Fruit fly (Drosophila melanogaster) whole organism, embryonic: Measurements from ENCODE around the gene P58IPK.
A peak's percentile ranks its signal among the peaks of the same experiment; 100 is the strongest.

Experiments
- C15 ChIP-seq: fragments of 200-800 bp; sonication (Bioruptor generic); IDR thresholded peaks from 3 replicates; pipeline ENCODE4 v1.3.6; 2022; ENCODE audit warnings: missing biosample characterization, missing genetic modification characterization
- CG10431 ChIP-seq: fragments of 200-800 bp; sonication (Bioruptor generic); optimal IDR thresholded peaks from 3 replicates; lab custom pipeline; 2018; ENCODE audit warnings: missing biosample characterization, mild to moderate bottlenecking, missing genetic modification characterization
- CG10543 ChIP-seq: fragments of 200-800 bp; sonication (Bioruptor generic); optimal IDR thresholded peaks from 3 replicates; lab custom pipeline; 2017; ENCODE audit warnings: missing biosample characterization, mild to moderate bottlenecking, missing genetic modification characterization, moderate library complexity
- CG10565 ChIP-seq: fragments of 200-800 bp; sonication (Bioruptor generic); optimal IDR thresholded peaks from 3 replicates; lab custom pipeline; 2016; ENCODE audit warnings: missing biosample characterization, mild to moderate bottlenecking, missing genetic modification characterization
- CG13894 ChIP-seq: fragments of 200-800 bp; sonication (Bioruptor generic); optimal IDR thresholded peaks from 3 replicates; lab custom pipeline; 2018; ENCODE audit warnings: missing biosample characterization, mild to moderate bottlenecking, missing genetic modification characterization, moderate library complexity
- CG14014 ChIP-seq: fragments of 200-800 bp; sonication (Bioruptor generic); IDR thresholded peaks from 2 replicates; pipeline ENCODE4 v1.3.6; 2022; ENCODE audit warnings: missing biosample characterization, missing genetic modification characterization
- CG14710 ChIP-seq: fragments of 200-800 bp; sonication (Bioruptor generic); optimal IDR thresholded peaks from 3 replicates; lab custom pipeline; 2019; ENCODE audit warnings: missing biosample characterization, mild to moderate bottlenecking, missing genetic modification characterization, moderate library complexity
- CG14860 ChIP-seq: fragments of 200-800 bp; sonication (Bioruptor generic); IDR thresholded peaks from 3 replicates; pipeline ENCODE4 v1.3.6; 2022; ENCODE audit warnings: missing biosample characterization, missing genetic modification characterization; ENCODE audit not compliant: partially characterized antibody
- CG15696 ChIP-seq: fragments of 200-800 bp; sonication (Bioruptor generic); optimal IDR thresholded peaks from 2 replicates; lab custom pipeline; 2019; ENCODE audit warnings: missing biosample characterization, mild to moderate bottlenecking, missing genetic modification characterization, moderate library complexity
- CG16813 ChIP-seq: fragments of 200-800 bp; sonication (Bioruptor generic); IDR thresholded peaks from 3 replicates; pipeline ENCODE4 v1.3.6; 2022; ENCODE audit warnings: missing biosample characterization, missing genetic modification characterization; ENCODE audit not compliant: partially characterized antibody
- CG16815 ChIP-seq: fragments of 200-800 bp; sonication (Bioruptor generic); optimal IDR thresholded peaks from 3 replicates; lab custom pipeline; 2017; ENCODE audit warnings: missing biosample characterization, mild to moderate bottlenecking, missing genetic modification characterization
- CG18476 ChIP-seq: fragments of 200-800 bp; sonication (Bioruptor generic); optimal IDR thresholded peaks from 2 replicates; lab custom pipeline; 2016; ENCODE audit warnings: missing biosample characterization, mild to moderate bottlenecking, missing genetic modification characterization
- CG2116 ChIP-seq: fragments of 200-800 bp; sonication (Bioruptor generic); optimal IDR thresholded peaks from 3 replicates; lab custom pipeline; 2018; ENCODE audit warnings: missing biosample characterization, mild to moderate bottlenecking, missing genetic modification characterization
- CG30403 ChIP-seq: fragments of 200-800 bp; sonication (Bioruptor generic); optimal IDR thresholded peaks from 3 replicates; lab custom pipeline; 2016; ENCODE audit warnings: missing biosample characterization, missing genetic modification characterization
- CG30431 ChIP-seq: fragments of 200-800 bp; sonication (Bioruptor generic); optimal IDR thresholded peaks from 2 replicates; lab custom pipeline; 2017; ENCODE audit warnings: missing biosample characterization, missing genetic modification characterization
- CG3407 ChIP-seq: fragments of 200-800 bp; sonication (Bioruptor generic); optimal IDR thresholded peaks from 2 replicates; lab custom pipeline; 2018; ENCODE audit warnings: missing biosample characterization, mild to moderate bottlenecking, missing genetic modification characterization
- CG6175 ChIP-seq: fragments of 200-800 bp; sonication (Bioruptor generic); IDR thresholded peaks from 3 replicates; pipeline ENCODE4 v1.3.6; 2022; ENCODE audit warnings: missing biosample characterization, missing genetic modification characterization
- CG6254 ChIP-seq: fragments of 200-800 bp; sonication (Bioruptor generic); optimal IDR thresholded peaks from 3 replicates; lab custom pipeline; 2017; ENCODE audit warnings: mild to moderate bottlenecking, missing biosample characterization, missing genetic modification reagents, missing genetic modification characterization
- CG7372 ChIP-seq: fragments of 200-800 bp; sonication (Bioruptor generic); IDR thresholded peaks from 2 replicates; pipeline ENCODE4 v1.3.6; 2022; ENCODE audit warnings: missing biosample characterization, missing genetic modification characterization
- CG7839 ChIP-seq: fragments of 200-800 bp; sonication (Bioruptor generic); optimal IDR thresholded peaks from 3 replicates; lab custom pipeline; 2018; ENCODE audit warnings: missing biosample characterization, mild to moderate bottlenecking, missing genetic modification characterization, moderate library complexity
- CG7928 ChIP-seq: fragments of 200-800 bp; sonication (Bioruptor generic); optimal IDR thresholded peaks from 2 replicates; lab custom pipeline; 2017; ENCODE audit warnings: missing biosample characterization, mild to moderate bottlenecking, missing genetic modification characterization
- CG8281 ChIP-seq: fragments of 200-800 bp; sonication (Bioruptor generic); optimal IDR thresholded peaks from 2 replicates; lab custom pipeline; 2018; ENCODE audit warnings: missing biosample characterization, mild to moderate bottlenecking, missing genetic modification characterization, moderate library complexity
- CG9609 ChIP-seq: fragments of 200-800 bp; sonication (Bioruptor generic); optimal IDR thresholded peaks from 3 replicates; lab custom pipeline; 2016; ENCODE audit warnings: missing biosample characterization, missing genetic modification characterization
- CG9727 ChIP-seq: fragments of 200-800 bp; sonication (Bioruptor generic); optimal IDR thresholded peaks from 3 replicates; lab custom pipeline; 2017; ENCODE audit warnings: missing biosample characterization, mild to moderate bottlenecking, missing genetic modification characterization
- Doc2 ChIP-seq: fragments of 200-800 bp; sonication (Bioruptor generic); IDR thresholded peaks from 2 replicates; pipeline ENCODE4 v1.3.6; 2022; ENCODE audit warnings: missing biosample characterization, missing genetic modification characterization
- HLH4C ChIP-seq: fragments of 200-800 bp; sonication (Bioruptor generic); IDR thresholded peaks from 3 replicates; pipeline ENCODE4 v1.3.6; 2022; ENCODE audit warnings: missing biosample characterization, missing genetic modification characterization; ENCODE audit not compliant: partially characterized antibody
- Hr3 ChIP-seq: fragments of 200-800 bp; sonication (Bioruptor generic); optimal IDR thresholded peaks from 3 replicates; lab custom pipeline; 2016; ENCODE audit warnings: missing biosample characterization, missing genetic modification characterization
- Neu2 ChIP-seq: fragments of 200-800 bp; sonication (Bioruptor generic); optimal IDR thresholded peaks from 3 replicates; lab custom pipeline; 2016; ENCODE audit warnings: missing biosample characterization, missing genetic modification characterization, borderline replicate concordance
- Nf-YA ChIP-seq: fragments of 200-800 bp; sonication (Bioruptor generic); IDR thresholded peaks from 2 replicates; pipeline ENCODE4 v1.3.6; 2022; ENCODE audit warnings: missing biosample characterization, missing genetic modification characterization
- Sry-δ ChIP-seq: fragments of 200-800 bp; sonication (Bioruptor generic); optimal IDR thresholded peaks from 2 replicates; lab custom pipeline; 2016; ENCODE audit warnings: missing biosample characterization, missing genetic modification characterization
- Xrp1 ChIP-seq: fragments of 200-800 bp; sonication (Bioruptor generic); IDR thresholded peaks from 2 replicates; pipeline ENCODE4 v1.3.6; 2022; ENCODE audit warnings: missing biosample characterization, missing genetic modification characterization
- ap ChIP-seq: fragments of 200-800 bp; sonication (Bioruptor generic); IDR thresholded peaks from 2 replicates; pipeline ENCODE4 v1.3.6; 2022; ENCODE audit warnings: missing biosample characterization, missing genetic modification characterization
- chn ChIP-seq: fragments of 200-800 bp; sonication (Bioruptor generic); optimal IDR thresholded peaks from 2 replicates; lab custom pipeline; 2016; ENCODE audit warnings: missing biosample characterization, missing genetic modification characterization
- ci ChIP-seq: fragments of 200-800 bp; sonication (Bioruptor generic); IDR thresholded peaks from 3 replicates; pipeline ENCODE4 v1.3.6; 2022; ENCODE audit warnings: missing biosample characterization, missing genetic modification characterization
- croc ChIP-seq: fragments of 200-800 bp; sonication (Bioruptor generic); conservative IDR thresholded peaks from 3 replicates; pipeline ENCODE4 v1.3.6; 2022; ENCODE audit warnings: missing biosample characterization, missing genetic modification characterization
- crol ChIP-seq: fragments of 200-800 bp; sonication (Bioruptor generic); IDR thresholded peaks from 2 replicates; pipeline ENCODE4 v1.3.6; 2022; ENCODE audit warnings: missing biosample characterization, missing genetic modification characterization
- dati ChIP-seq: fragments of 200-800 bp; sonication (Bioruptor generic); IDR thresholded peaks from 2 replicates; pipeline ENCODE4 v1.3.6; 2022; ENCODE audit warnings: missing biosample characterization, missing genetic modification characterization
- dmrt99B ChIP-seq: fragments of 200-800 bp; sonication (Bioruptor generic); optimal IDR thresholded peaks from 2 replicates; lab custom pipeline; 2018; ENCODE audit warnings: missing biosample characterization, mild to moderate bottlenecking, missing genetic modification characterization, moderate library complexity
- inv ChIP-seq: fragments of 200-800 bp; sonication (Bioruptor generic); IDR thresholded peaks from 2 replicates; pipeline ENCODE4 v1.3.6; 2022; ENCODE audit warnings: missing biosample characterization, missing genetic modification characterization; ENCODE audit not compliant: partially characterized antibody
- kay ChIP-seq: fragments of 200-800 bp; sonication (Bioruptor generic); optimal IDR thresholded peaks from 2 replicates; lab custom pipeline; 2016; ENCODE audit warnings: missing biosample characterization, missing genetic modification characterization
- lab ChIP-seq: fragments of 200-800 bp; sonication (Bioruptor generic); optimal IDR thresholded peaks from 3 replicates; lab custom pipeline; 2017; ENCODE audit warnings: missing biosample characterization, missing genetic modification characterization, mild to moderate bottlenecking, moderate library complexity, missing genetic modification reagents
- nmo ChIP-seq: fragments of 200-800 bp; sonication (Bioruptor generic); optimal IDR thresholded peaks from 2 replicates; lab custom pipeline; 2018; ENCODE audit warnings: missing biosample characterization, mild to moderate bottlenecking, missing genetic modification characterization, moderate library complexity
- org-1 ChIP-seq: fragments of 200-800 bp; sonication (Bioruptor generic); optimal IDR thresholded peaks from 2 replicates; lab custom pipeline; 2017; ENCODE audit warnings: missing biosample characterization, missing genetic modification characterization
- peb ChIP-seq: fragments of 200-800 bp; sonication (Bioruptor generic); IDR thresholded peaks from 2 replicates; pipeline ENCODE4 v1.3.6; 2022; ENCODE audit warnings: missing biosample characterization, missing genetic modification characterization
- psq ChIP-seq: fragments of 200-800 bp; sonication (Bioruptor generic); optimal IDR thresholded peaks from 2 replicates; lab custom pipeline; 2017; ENCODE audit warnings: missing biosample characterization, missing genetic modification characterization
- ro ChIP-seq: fragments of 200-800 bp; sonication (Bioruptor generic); IDR thresholded peaks from 2 replicates; pipeline ENCODE4 v1.3.6; 2022; ENCODE audit warnings: missing biosample characterization, missing genetic modification characterization
- so ChIP-seq: fragments of 200-800 bp; sonication (Bioruptor generic); IDR thresholded peaks from 3 replicates; pipeline ENCODE4 v1.3.6; 2022; ENCODE audit warnings: missing biosample characterization, missing genetic modification characterization
- wek ChIP-seq: fragments of 200-800 bp; sonication (Bioruptor generic); optimal IDR thresholded peaks from 3 replicates; lab custom pipeline; 2018; ENCODE audit warnings: missing biosample characterization, mild to moderate bottlenecking, missing genetic modification characterization, moderate library complexity

P58IPK gene

DNA sequence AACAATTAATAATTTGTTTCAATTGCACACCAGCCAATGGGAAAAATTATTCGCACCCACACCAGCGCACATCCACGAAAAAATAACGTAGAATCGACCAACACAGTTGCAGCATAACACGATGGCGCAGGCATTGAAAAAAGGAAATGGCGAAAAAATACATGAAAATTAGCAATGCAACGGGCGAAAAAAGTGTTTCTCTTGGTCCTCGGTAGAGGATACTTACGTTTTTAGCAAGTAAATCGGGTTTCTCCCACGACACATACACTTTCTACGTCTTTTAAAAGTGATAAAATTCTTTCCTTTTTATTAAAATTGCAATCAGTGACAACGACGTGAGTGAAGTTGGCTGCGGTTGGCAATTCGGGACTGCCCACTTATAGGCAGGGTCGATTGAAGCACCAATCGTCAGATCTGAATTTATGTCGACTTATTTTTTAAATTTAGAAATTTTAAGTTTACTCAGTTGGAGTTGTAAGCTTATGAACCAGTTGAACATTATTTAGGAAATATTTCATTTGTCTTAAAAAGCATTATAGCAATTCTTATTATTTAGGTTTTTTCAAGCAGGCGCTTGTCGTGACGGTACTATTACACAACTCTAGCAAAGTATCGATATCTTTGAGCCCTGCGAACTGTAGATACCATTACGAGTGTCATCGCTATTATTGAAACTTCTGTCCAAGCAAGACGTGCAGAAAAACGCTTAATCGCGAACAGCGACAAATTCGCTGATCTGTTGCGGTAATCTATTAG lies 9.2 kb upstream of the P58IPK start, which contains the start of the genes Kap-alpha3 and Son (continued):
- TF ChIP-seq CG10431 (GFP tag; lab: Kevin White, UChicago), result peak; percentile 92
- TF ChIP-seq CG10543 (GFP tag; lab: Kevin White, UChicago), result peak; percentile 98
- TF ChIP-seq CG16813 (GFP tag; lab: Robert Waterston, UW), result peak; percentile 88
- peak; percentile 96 for TF ChIP-seq lab (GFP tag; lab: Kevin White, UChicago)
- TF ChIP-seq CG6175 (GFP tag; lab: Robert Waterston, UW), result peak; percentile 53; the same call in 2 of the 3 replicates
- peak; percentile 85 for TF ChIP-seq CG15696 (tag; lab: Kevin White, UChicago)
- peak; percentile 97 for TF ChIP-seq CG9727 (GFP tag; lab: Kevin White, UChicago)
- peak; percentile 79 for TF ChIP-seq croc (GFP tag; lab: Robert Waterston, UW)
- TF ChIP-seq CG2116 (GFP tag; lab: Kevin White, UChicago), result peak; percentile 99
- peak; percentile 80 for TF ChIP-seq Xrp1
- peak; percentile 90 for TF ChIP-seq wek (GFP tag; lab: Kevin White, UChicago)
- peak; percentile 94 for TF ChIP-seq CG30403 (GFP tag; lab: Kevin White, UChicago)
- TF ChIP-seq CG10565 (GFP tag; lab: Kevin White, UChicago), result peak; percentile 79
- peak; percentile 80 for TF ChIP-seq CG8281
- TF ChIP-seq CG13894 (tag; lab: Kevin White, UChicago), result peak; percentile 91
- peak; percentile 79 for TF ChIP-seq psq (GFP tag; lab: Kevin White, UChicago)
- TF ChIP-seq HLH4C (GFP tag; lab: Robert Waterston, UW), result peak; percentile 75
- peak; percentile 93 for TF ChIP-seq CG3407
- peak; percentile 87 for TF ChIP-seq inv
- peak; percentile 90 for TF ChIP-seq Hr3 (GFP tag; lab: Kevin White, UChicago)
- TF ChIP-seq CG16815 (GFP tag; lab: Kevin White, UChicago), result peak; percentile 87
- TF ChIP-seq crol, result peak; percentile 29; the same call in 1 of the 2 replicates
- TF ChIP-seq C15 (GFP tag; lab: Robert Waterston, UW), result peak; percentile 80; the same call in 2 of the 3 replicates
- TF ChIP-seq kay, result peak; percentile 80
- peak; percentile 78 for TF ChIP-seq org-1 (GFP tag; lab: Kevin White, UChicago)
- peak; percentile 72; the same call in 2 of the 3 replicates for TF ChIP-seq so (GFP tag; lab: Robert Waterston, UW)
- TF ChIP-seq CG14710 (tag; lab: Kevin White, UChicago), result peak; percentile 95
- TF ChIP-seq nmo (GFP tag; lab: Kevin White, UChicago), result peak; percentile 95
- TF ChIP-seq ro, result peak; percentile 47; the same call in 1 of the 2 replicates
- TF ChIP-seq Nf-YA, result peak; percentile 61; the same call in 1 of the 2 replicates
- peak; percentile 93 for TF ChIP-seq chn (GFP tag; lab: Kevin White, UChicago)
- peak; percentile 91 for TF ChIP-seq CG18476 (GFP tag; lab: Kevin White, UChicago)
- TF ChIP-seq Doc2 (GFP tag; lab: Robert Waterston, UW), result peak; percentile 62; the same call in 1 of the 2 replicates
- peak; percentile 98 for TF ChIP-seq Sry-δ (GFP tag; lab: Kevin White, UChicago)
- TF ChIP-seq CG7839, result peak; percentile 89
- TF ChIP-seq peb, result peak; percentile 67; the same call in 1 of the 2 replicates
- TF ChIP-seq CG7372 (GFP tag; lab: Robert Waterston, UW), result peak; percentile 88
- TF ChIP-seq CG7928 (GFP tag; lab: Kevin White, UChicago), result peak; percentile 72
- TF ChIP-seq CG9609 (GFP tag; lab: Kevin White, UChicago), result peak; percentile 94
- peak; percentile 82 for TF ChIP-seq ap (GFP tag; lab: Robert Waterston, UW)
- peak; percentile 86 for TF ChIP-seq CG14014 (GFP tag; lab: Robert Waterston, UW)
- peak; percentile 90 for TF ChIP-seq CG30431
- peak; percentile 95 for TF ChIP-seq ci (GFP tag; lab: Robert Waterston, UW)
- TF ChIP-seq Neu2 (GFP tag; lab: Kevin White, UChicago), result peak; percentile 91
- TF ChIP-seq CG6254 (GFP tag; lab: Kevin White, UChicago), result peak; percentile 73
- peak; percentile 85 for TF ChIP-seq dmrt99B (tag; lab: Kevin White, UChicago)
- TF ChIP-seq CG14860 (GFP tag; lab: Robert Waterston, UW), result peak; percentile 81
- TF ChIP-seq dati (GFP tag; lab: Robert Waterston, UW), result peak; percentile 74
